5 worm cellular contexts compared by ENCODE assay signal in genomic region chrIV:16775925-16776324, ce11.
TF ChIP-seq lines count a peak whose summit lies in the region.

No protein-coding gene starts in this region.

TF ChIP-seq in whole organism, L1 larva, 84 proteins besides CTCF, POLR2A, EP300 and RAD21:
- TF ChIP-seq C04F5.9 (tag; optimal IDR thresholded peaks at IDR 0.05; lab: Kevin White, UChicago) (no peak), irx-1 (tag; optimal IDR thresholded peaks at IDR 0.05; lab: Kevin White, UChicago) (no peak), efl-1 (optimal IDR thresholded peaks at IDR 0.05; lab: Kevin White, UChicago) (peak in 1 of 2 experiments; percentile 19), efl-1 (GFP tag; optimal IDR thresholded peaks at IDR 0.05 in 1 of 2; lab: Kevin White, UChicago) (no peak), C16A3.4 (tag; optimal IDR thresholded peaks at IDR 0.05; lab: Kevin White, UChicago) (peak; percentile 26), nhr-85 (tag; lab: Kevin White, UChicago) (peak; percentile 51), ceh-88 (GFP tag; IDR thresholded peaks at IDR 0.05; lab: Robert Waterston, UW) (no peak), nhr-19 (GFP tag; conservative IDR thresholded peaks at IDR 0.05; lab: Robert Waterston, UW) (peak; percentile 27; the same call in 1 of the 2 replicates), swsn-7 (tag; optimal IDR thresholded peaks at IDR 0.05; lab: Kevin White, UChicago) (peak; percentile 15), fos-1 (tag; optimal IDR thresholded peaks at IDR 0.05; lab: Kevin White, UChicago) (no peak), ztf-11 (tag; optimal IDR thresholded peaks at IDR 0.05; lab: Kevin White, UChicago) (no peak), dpl-1 (GFP tag; optimal IDR thresholded peaks at IDR 0.05; lab: Kevin White, UChicago) (peak in 1 of 3 experiments; percentile 8), nhr-90 (tag; optimal IDR thresholded peaks at IDR 0.05; lab: Kevin White, UChicago; ENCODE audit: poor library complexity) (peak; percentile 43), lin-35 (GFP tag; optimal IDR thresholded peaks at IDR 0.05; lab: Kevin White, UChicago) (peak in 1 of 2 experiments; percentile 42)

TF ChIP-seq in whole organism, L3 larva, 47 proteins besides CTCF, POLR2A, EP300 and RAD21:
- TF ChIP-seq jun-1 (tag; optimal IDR thresholded peaks at IDR 0.05; lab: Kevin White, UChicago) (no peak), nhr-77 (tag; optimal IDR thresholded peaks at IDR 0.05; lab: Kevin White, UChicago) (no peak), elt-3 (tag; optimal IDR thresholded peaks at IDR 0.05; lab: Kevin White, UChicago) (no peak), hmg-11 (tag; optimal IDR thresholded peaks at IDR 0.05; lab: Kevin White, UChicago) (peak; percentile 82), lin-39 (tag; optimal IDR thresholded peaks at IDR 0.05; lab: Kevin White, UChicago) (peak; percentile 3), ceh-28 (tag; optimal IDR thresholded peaks at IDR 0.05; lab: Kevin White, UChicago) (no peak), tbx-2 (tag; optimal IDR thresholded peaks at IDR 0.05; lab: Kevin White, UChicago) (peak; percentile 7), elt-2 (tag; optimal IDR thresholded peaks at IDR 0.05; lab: Kevin White, UChicago) (peak; percentile 30), nfya-1 (tag; optimal IDR thresholded peaks at IDR 0.05; lab: Kevin White, UChicago; ENCODE audit: insufficient read depth) (no peak), snpc-4 (tag; optimal IDR thresholded peaks at IDR 0.05; lab: Kevin White, UChicago) (peak; percentile 39), daf-12 (tag; optimal IDR thresholded peaks at IDR 0.05; lab: Kevin White, UChicago) (no peak), ztf-11 (tag; optimal IDR thresholded peaks at IDR 0.05; lab: Kevin White, UChicago) (no peak), nhr-23 (tag; optimal IDR thresholded peaks at IDR 0.05; lab: Kevin White, UChicago) (no peak), egl-5 (tag; optimal IDR thresholded peaks at IDR 0.05; lab: Kevin White, UChicago) (no peak), nhr-43 (tag; optimal IDR thresholded peaks at IDR 0.05; lab: Kevin White, UChicago; ENCODE audit: poor library complexity, severe bottlenecking) (peak; percentile 13)

TF ChIP-seq in whole organism, early embryonic, 17 proteins besides CTCF, POLR2A, EP300 and RAD21:
- peak; percentile 38; the same call in 1 of the 2 replicates for TF ChIP-seq tbx-37 (GFP tag; conservative IDR thresholded peaks at IDR 0.05; lab: Robert Waterston, UW)
- peak; percentile 82 for TF ChIP-seq scrt-1 (GFP tag; IDR thresholded peaks at IDR 0.05; lab: Robert Waterston, UW)
- TF ChIP-seq ets-7 (tag; optimal IDR thresholded peaks at IDR 0.05; lab: Kevin White, UChicago): peak; percentile 21
- peak; percentile 56 for TF ChIP-seq hnd-1 (tag; optimal IDR thresholded peaks at IDR 0.05; lab: Kevin White, UChicago)
- peak; percentile 80 for TF ChIP-seq flt-1 (GFP tag; IDR thresholded peaks at IDR 0.05; lab: Robert Waterston, UW)
- no peak for TF ChIP-seq hmbx-1 (tag; optimal IDR thresholded peaks at IDR 0.05; lab: Kevin White, UChicago)
- TF ChIP-seq hmg-4 (GFP tag; optimal IDR thresholded peaks at IDR 0.05; lab: Kevin White, UChicago): peak; percentile 58
- peak; percentile 19 for TF ChIP-seq tra-4 (tag; optimal IDR thresholded peaks at IDR 0.05; lab: Kevin White, UChicago)
- no peak for TF ChIP-seq aly-1 (tag; optimal IDR thresholded peaks at IDR 0.05; lab: Kevin White, UChicago)
- peak; percentile 71 for TF ChIP-seq sea-1 (GFP tag; conservative IDR thresholded peaks at IDR 0.05; lab: Robert Waterston, UW)
- peak; percentile 55 for TF ChIP-seq F13C5.2 (tag; optimal IDR thresholded peaks at IDR 0.05; lab: Kevin White, UChicago)
- TF ChIP-seq ceh-36 (tag; optimal IDR thresholded peaks at IDR 0.05; lab: Kevin White, UChicago): peak; percentile 44
- TF ChIP-seq tbx-11 (GFP tag; IDR thresholded peaks at IDR 0.05; lab: Robert Waterston, UW): peak; percentile 84
- TF ChIP-seq pes-1 (GFP tag; IDR thresholded peaks at IDR 0.05; lab: Robert Waterston, UW): peak; percentile 87
- peak; percentile 23 for TF ChIP-seq ceh-13 (GFP tag; optimal IDR thresholded peaks at IDR 0.05; lab: Kevin White, UChicago)
- peak; percentile 20 for TF ChIP-seq B0310.2 (tag; optimal IDR thresholded peaks at IDR 0.05; lab: Kevin White, UChicago)
- TF ChIP-seq ama-1 (optimal IDR thresholded peaks at IDR 0.05; lab: Kevin White, UChicago): no peak
TF ChIP-seq in whole organism, early embryonic: peak in this region for 14.

TF ChIP-seq in whole organism, midembryonic, 9 proteins besides CTCF, POLR2A, EP300 and RAD21:
- 0 out of 2 replicates have a peak, but pooled peaks have one; percentile 46 for TF ChIP-seq klf-2 (GFP tag; conservative IDR thresholded peaks at IDR 0.05; lab: Robert Waterston, UW)
- peak; percentile 82 for TF ChIP-seq ztf-23 (GFP tag; IDR thresholded peaks at IDR 0.05; lab: Robert Waterston, UW)
- peak; percentile 88 for TF ChIP-seq tab-1 (GFP tag; IDR thresholded peaks at IDR 0.05; lab: Robert Waterston, UW)
- TF ChIP-seq ref-1 (GFP tag; conservative IDR thresholded peaks at IDR 0.05; lab: Robert Waterston, UW): peak; percentile 45; the same call in 1 of the 2 replicates
- TF ChIP-seq cog-1 (tag; optimal IDR thresholded peaks at IDR 0.05; lab: Kevin White, UChicago): peak; percentile 11
- TF ChIP-seq T22C8.4 (GFP tag; IDR thresholded peaks at IDR 0.05; lab: Robert Waterston, UW): peak; percentile 69
- TF ChIP-seq ztf-29 (GFP tag; IDR thresholded peaks at IDR 0.05; lab: Robert Waterston, UW): peak; percentile 71
- TF ChIP-seq flt-1 (GFP tag; IDR thresholded peaks at IDR 0.05; lab: Robert Waterston, UW): peak; percentile 82
- TF ChIP-seq med-1 (GFP tag; optimal IDR thresholded peaks at IDR 0.05; lab: Kevin White, UChicago; ENCODE audit: insufficient read depth): peak; percentile 37
TF ChIP-seq in whole organism, midembryonic: peak in this region for 9.

TF ChIP-seq in whole organism, young adult, 124 proteins besides CTCF, POLR2A, EP300 and RAD21 (continues in another document):
- TF ChIP-seq ztf-25 (GFP tag; IDR thresholded peaks at IDR 0.05; lab: Robert Waterston, UW) (peak; percentile 70; the same call in 1 of the 2 replicates), sdz-38 (tag; optimal IDR thresholded peaks at IDR 0.05; lab: Kevin White, UChicago) (no peak), hsf-1 (GFP tag; IDR thresholded peaks at IDR 0.05; lab: Robert Waterston, UW) (no peak), nhr-120 (GFP tag; IDR thresholded peaks at IDR 0.05; lab: Robert Waterston, UW) (0 out of 2 replicates have a peak, but pooled peaks have one; percentile 41), somi-1 (GFP tag; optimal IDR thresholded peaks at IDR 0.05; lab: Kevin White, UChicago) (peak; percentile 16), attf-6 (GFP tag; IDR thresholded peaks at IDR 0.05; lab: Robert Waterston, UW) (peak; percentile 96), unc-130 (GFP tag; optimal IDR thresholded peaks at IDR 0.05; lab: Kevin White, UChicago) (no peak), rcor-1 (GFP tag; IDR thresholded peaks at IDR 0.05; lab: Robert Waterston, UW) (peak; percentile 38), madf-3 (GFP tag; IDR thresholded peaks at IDR 0.05; lab: Robert Waterston, UW) (0 out of 2 replicates have a peak, but pooled peaks have one; percentile 26), mcd-1 (GFP tag; IDR thresholded peaks at IDR 0.05; lab: Robert Waterston, UW) (no peak), nhr-90 (tag; optimal IDR thresholded peaks at IDR 0.05; lab: Kevin White, UChicago) (peak; percentile 86), ceh-100 (GFP tag; IDR thresholded peaks at IDR 0.05; lab: Robert Waterston, UW) (no peak), die-1 (tag; optimal IDR thresholded peaks at IDR 0.05; lab: Kevin White, UChicago) (peak; percentile 92), F23B12.7 (tag; optimal IDR thresholded peaks at IDR 0.05; lab: Kevin White, UChicago; ENCODE audit: insufficient read depth) (peak; percentile 93), F22D6.2 (tag; optimal IDR thresholded peaks at IDR 0.05; lab: Kevin White, UChicago) (peak; percentile 21), madf-10 (tag; optimal IDR thresholded peaks at IDR 0.05; lab: Kevin White, UChicago) (peak; percentile 58), B0019.2 (GFP tag; conservative IDR thresholded peaks at IDR 0.05; lab: Robert Waterston, UW) (no peak), snpc-3.4 (tag; optimal IDR thresholded peaks at IDR 0.05; lab: Kevin White, UChicago) (peak; percentile 87), ceh-40 (GFP tag; IDR thresholded peaks at IDR 0.05; lab: Robert Waterston, UW) (0 out of 2 replicates have a peak, but pooled peaks have one; percentile 60), unc-62 (GFP tag; optimal IDR thresholded peaks at IDR 0.05; lab: Kevin White, UChicago) (no peak), lin-35 (GFP tag; optimal IDR thresholded peaks at IDR 0.05; lab: Kevin White, UChicago) (peak in 1 of 3 experiments; percentile 49), hlh-26 (GFP tag; conservative IDR thresholded peaks at IDR 0.05; lab: Robert Waterston, UW) (0 out of 2 replicates have a peak, but pooled peaks have one; percentile 8), ets-4 (GFP tag; optimal IDR thresholded peaks at IDR 0.05; lab: Kevin White, UChicago) (no peak), ekl-4 (GFP tag; IDR thresholded peaks at IDR 0.05; lab: Robert Waterston, UW) (peak; percentile 31; the same call in 1 of the 2 replicates), aptf-3 (GFP tag; IDR thresholded peaks at IDR 0.05; lab: Robert Waterston, UW) (no peak), snpc-4 (GFP tag; optimal IDR thresholded peaks at IDR 0.05; lab: Kevin White, UChicago) (peak; percentile 91), snpc-4 (tag; optimal IDR thresholded peaks at IDR 0.05; lab: Kevin White, UChicago) (peak; percentile 38 to 97 (median 96)), hlh-12 (tag; optimal IDR thresholded peaks at IDR 0.05; lab: Kevin White, UChicago) (peak; percentile 62), Y56A3A.18 (GFP tag; IDR thresholded peaks at IDR 0.05; lab: Robert Waterston, UW) (0 out of 2 replicates have a peak, but pooled peaks have one; percentile 41), lin-54 (GFP tag; optimal IDR thresholded peaks at IDR 0.05; lab: Kevin White, UChicago) (peak; percentile 41), attf-5 (GFP tag; optimal IDR thresholded peaks at IDR 0.05; lab: Kevin White, UChicago) (peak; percentile 30), mxl-1 (tag; optimal IDR thresholded peaks at IDR 0.05; lab: Kevin White, UChicago) (peak; percentile 70), C17E4.6 (GFP tag; IDR thresholded peaks at IDR 0.05; lab: Robert Waterston, UW) (no peak), F52B5.7 (tag; optimal IDR thresholded peaks at IDR 0.05; lab: Kevin White, UChicago) (peak; percentile 52), dox-1 (GFP tag; IDR thresholded peaks at IDR 0.05; lab: Robert Waterston, UW) (peak; percentile 78), F49E8.2 (tag; optimal IDR thresholded peaks at IDR 0.05; lab: Kevin White, UChicago; ENCODE audit: insufficient read depth) (peak; percentile 45), F39B2.1 (GFP tag; IDR thresholded peaks at IDR 0.05; lab: Robert Waterston, UW) (no peak), pbrm-1 (GFP tag; IDR thresholded peaks at IDR 0.05; lab: Robert Waterston, UW) (peak; percentile 36; the same call in 1 of the 2 replicates), Y53F4B.3 (GFP tag; IDR thresholded peaks at IDR 0.05; lab: Robert Waterston, UW) (0 out of 2 replicates have a peak, but pooled peaks have one; percentile 17)

Comparison
In these comparisons a context has a peak if more than half of its experiments do, and no peak if none do; other contexts are left out.
1. Of the 8 proteins assayed by ChIP-seq in both whole organism, young adult and whole organism, L1 larva: peak only in whole organism, young adult: snpc-4; only in whole organism, L1 larva: none; in both: nhr-90; in neither: 2; mixed calls (peak in some experiments, not most) for 4.